Worm (Caenorhabditis elegans): Measurements from ENCODE around the gene gpx-3.

The gpx-3 gene

DNA sequence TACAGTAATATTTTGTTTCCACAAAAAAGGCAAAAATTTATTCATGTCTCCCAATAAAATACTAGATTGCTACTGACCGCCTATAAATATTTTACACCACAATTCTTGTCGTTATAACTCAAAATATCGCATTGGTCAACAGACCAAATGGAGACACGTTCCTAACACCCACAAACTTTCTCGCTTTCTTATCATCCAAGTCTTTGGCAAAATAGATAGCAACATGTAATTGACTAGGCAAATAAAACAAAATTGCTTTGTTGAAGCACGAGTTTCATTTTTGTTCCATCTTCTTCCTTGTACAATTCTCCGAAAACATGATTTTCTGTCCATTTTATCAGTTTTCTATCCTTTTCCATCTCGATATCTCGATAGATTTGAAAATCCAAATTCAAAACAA, 14.9 kb downstream of the gpx-3 start:
- no peak for TF ChIP-seq F44E2.7 (GFP tag; IDR thresholded peaks at IDR 0.05)
- peak; percentile 16 for TF ChIP-seq dve-1 (tag; optimal IDR thresholded peaks at IDR 0.05; ENCODE audit: insufficient read depth)
- TF ChIP-seq ama-1 (optimal IDR thresholded peaks at IDR 0.05), result no peak
- TF ChIP-seq pha-4 (GFP tag; IDR thresholded peaks at IDR 0.05), result no peak
- TF ChIP-seq pha-4 (tag; optimal IDR thresholded peaks at IDR 0.05), result no peak
- no peak for TF ChIP-seq egl-27 (tag; optimal IDR thresholded peaks at IDR 0.05)
- no peak for TF ChIP-seq madf-5 (GFP tag; IDR thresholded peaks at IDR 0.05)
- TF ChIP-seq unc-62 (GFP tag; optimal IDR thresholded peaks at IDR 0.05 in 1 of 2), result no peak
- TF ChIP-seq unc-62 (tag; optimal IDR thresholded peaks at IDR 0.05), result no peak
- TF ChIP-seq vab-7 (GFP tag; IDR thresholded peaks at IDR 0.05), result no peak
- no peak for TF ChIP-seq Y75B8A.6 (GFP tag; IDR thresholded peaks at IDR 0.05)
- TF ChIP-seq pqm-1 (tag; optimal IDR thresholded peaks at IDR 0.05), result peak; percentile 77
- TF ChIP-seq daf-16 (GFP tag; optimal IDR thresholded peaks at IDR 0.05), result no peak
- peak; percentile 76 for TF ChIP-seq daf-16 (tag; optimal IDR thresholded peaks at IDR 0.05)
- no peak for TF ChIP-seq jun-1 (tag; optimal IDR thresholded peaks at IDR 0.05)
- TF ChIP-seq D1046.2 (GFP tag; IDR thresholded peaks at IDR 0.05), result no peak
- TF ChIP-seq R02D3.7 (tag; optimal IDR thresholded peaks at IDR 0.05), result no peak
- TF ChIP-seq php-3 (GFP tag; IDR thresholded peaks at IDR 0.05), result 0 out of 2 replicates have a peak, but pooled peaks have one; percentile 34
- no peak for TF ChIP-seq ceh-82 (tag; optimal IDR thresholded peaks at IDR 0.05)
- no peak for TF ChIP-seq lin-29 (GFP tag; IDR thresholded peaks at IDR 0.05)
- no peak for TF ChIP-seq aly-2 (tag; optimal IDR thresholded peaks at IDR 0.05)
- no peak for TF ChIP-seq nhr-10 (tag; optimal IDR thresholded peaks at IDR 0.05)
- TF ChIP-seq nhr-25 (tag; optimal IDR thresholded peaks at IDR 0.05; ENCODE audit: borderline replicate concordance, insufficient read depth), result no peak
- TF ChIP-seq fos-1 (tag; optimal IDR thresholded peaks at IDR 0.05), result no peak
- peak; percentile 58 for TF ChIP-seq nhr-28 (tag; optimal IDR thresholded peaks at IDR 0.05)
- TF ChIP-seq hmg-1.1 (GFP tag; IDR thresholded peaks at IDR 0.05), result no peak
- no peak for TF ChIP-seq T26A8.4 (GFP tag; IDR thresholded peaks at IDR 0.05)
- TF ChIP-seq hlh-11 (tag; optimal IDR thresholded peaks at IDR 0.05), result peak; percentile 25
- TF ChIP-seq gei-8 (GFP tag; optimal IDR thresholded peaks at IDR 0.05), result no peak
- TF ChIP-seq F26F4.8 (GFP tag; conservative IDR thresholded peaks at IDR 0.05), result no peak
- no peak for TF ChIP-seq ceh-32 (tag; optimal IDR thresholded peaks at IDR 0.05; ENCODE audit: poor library complexity)

DNA sequence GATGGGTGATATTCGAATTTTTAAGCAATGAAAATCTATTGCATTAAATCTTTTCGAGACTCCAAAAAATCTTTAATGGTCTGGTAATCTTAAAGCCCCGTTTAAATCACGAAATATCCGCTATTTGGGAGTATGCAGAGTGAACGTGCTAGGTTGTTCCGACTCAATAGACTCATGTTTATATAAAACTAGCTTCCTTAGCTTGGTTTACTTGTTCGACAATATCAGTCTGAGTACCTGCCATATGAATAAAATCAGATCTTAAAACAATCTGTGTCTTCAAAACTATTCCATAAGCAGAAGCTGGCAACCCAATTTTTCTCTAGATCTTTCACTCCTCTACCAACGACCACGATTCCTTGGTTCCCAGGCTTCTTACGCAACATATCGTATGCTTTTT, 15.4 kb downstream of the gpx-3 start:
- no peak for TF ChIP-seq lim-7 (GFP tag; IDR thresholded peaks at IDR 0.05)
- peak in 1 of 2 experiments; percentile 96 for TF ChIP-seq unc-62 (GFP tag; optimal IDR thresholded peaks at IDR 0.05 in 1 of 2)
- no peak for TF ChIP-seq unc-62 (tag; optimal IDR thresholded peaks at IDR 0.05)
- TF ChIP-seq duxl-1 (tag; optimal IDR thresholded peaks at IDR 0.05; ENCODE audit: poor library complexity), result no peak

DNA sequence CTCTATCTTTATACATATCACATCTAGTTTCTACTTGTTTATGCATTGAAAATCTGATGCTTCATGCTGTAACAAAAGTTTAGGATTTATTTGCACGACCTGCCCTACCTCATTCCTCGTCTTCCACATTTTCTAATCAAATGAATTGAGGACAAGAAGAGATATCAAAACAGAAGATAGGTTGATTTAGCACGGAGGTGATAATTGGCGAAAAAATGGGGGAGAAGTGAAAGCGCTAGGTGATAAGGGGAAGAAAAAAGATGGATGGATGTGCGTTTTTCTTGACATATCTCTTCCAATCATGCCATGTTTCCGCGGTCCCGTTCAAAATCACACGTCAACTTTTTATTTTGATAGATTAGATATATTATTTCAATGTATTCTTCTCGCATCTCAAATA, 20.4 kb downstream of the gpx-3 start:
- TF ChIP-seq tra-1 (GFP tag; IDR thresholded peaks at IDR 0.05) (0 out of 2 replicates have a peak, but pooled peaks have one; percentile 8), nhr-11 (tag; optimal IDR thresholded peaks at IDR 0.05) (peak; percentile 29), ceh-44 (GFP tag; IDR thresholded peaks at IDR 0.05) (no peak), nhr-28 (tag; optimal IDR thresholded peaks at IDR 0.05) (peak; percentile 32), Y105C5A.15 (GFP tag; IDR thresholded peaks at IDR 0.05) (no peak), aha-1 (tag) (peak; percentile 38), daf-16 (GFP tag; optimal IDR thresholded peaks at IDR 0.05) (peak in 1 of 2 experiments; percentile 7), daf-16 (tag; optimal IDR thresholded peaks at IDR 0.05) (no peak)

DNA sequence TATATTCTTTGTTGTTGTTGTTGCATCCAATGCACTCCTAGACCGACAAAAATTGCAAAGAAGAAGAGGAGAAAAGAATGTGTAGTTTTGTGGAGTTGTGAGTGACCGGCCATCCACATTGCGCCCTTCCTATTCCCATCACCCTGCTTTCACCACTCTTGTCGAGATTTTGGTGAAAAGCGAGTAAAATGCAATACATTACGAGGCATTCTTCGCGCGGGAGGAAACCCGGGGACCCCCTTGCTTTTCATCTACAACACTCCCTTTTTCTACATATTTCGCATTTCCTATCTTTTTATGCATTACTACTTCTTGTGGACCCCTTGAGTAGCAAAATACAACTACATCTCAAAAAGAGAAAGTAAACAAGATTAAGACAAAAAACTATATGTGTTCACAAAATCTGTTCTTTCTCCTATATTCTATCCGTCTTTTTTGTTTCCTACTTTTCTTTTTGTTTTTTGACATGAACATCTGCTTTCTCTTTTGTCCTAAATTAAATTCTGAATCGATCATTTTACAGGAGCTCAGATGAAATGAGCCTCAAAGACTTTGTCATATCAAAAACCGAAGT, 22.4 kb downstream of the gpx-3 start, which contains the start of gene C11E4.6:
Gene C11E4.6 (plus strand): TSS at position 524 of the 574 bp plus-strand sequence.
- TF ChIP-seq fkh-10 (GFP tag; optimal IDR thresholded peaks at IDR 0.05) (peak; percentile 80), unc-39 (tag; optimal IDR thresholded peaks at IDR 0.05) (no peak), spr-3 (GFP tag; optimal IDR thresholded peaks at IDR 0.05) (no peak)

Measured in whole organism, L4 larva.